Worm (Caenorhabditis elegans) whole organism, mixed stage, embryonic: Measurements from ENCODE around the gene algn-9.

ENCODE experiments used
- M03D4.4 ChIP-seq: sonication (generic microtip); optimal IDR thresholded peaks from 2 replicates; lab custom pipeline; 2017; ENCODE audit warnings: mild to moderate bottlenecking, missing genetic modification characterization, missing compliant biosample characterization
- bed-3 ChIP-seq: fragments of 200-800 bp; sonication (Bioruptor generic); optimal IDR thresholded peaks from 3 replicates; lab custom pipeline; 2018; ENCODE audit warnings: mild to moderate bottlenecking, missing genetic modification characterization, moderate library complexity, missing compliant biosample characterization
- blmp-1 ChIP-seq: fragments of 150-350 bp; optimal IDR thresholded peaks from 2 replicates; lab custom pipeline; 2014; ENCODE audit warnings: missing biosample characterization, missing genetic modification characterization
- ceh-39 ChIP-seq: fragments of 150-350 bp; optimal IDR thresholded peaks from 2 replicates; lab custom pipeline; 2014; ENCODE audit warnings: missing biosample characterization, missing genetic modification characterization
- ceh-43 ChIP-seq: fragments of 200-800 bp; sonication (Bioruptor generic); optimal IDR thresholded peaks from 2 replicates; lab custom pipeline; 2018; ENCODE audit warnings: mild to moderate bottlenecking, missing genetic modification characterization, moderate library complexity, missing compliant biosample characterization
- ceh-83 ChIP-seq: fragments of 200-800 bp; sonication (Bioruptor generic); optimal IDR thresholded peaks from 2 replicates; lab custom pipeline; 2018; ENCODE audit warnings: mild to moderate bottlenecking, missing genetic modification characterization, missing compliant biosample characterization
- ces-1 ChIP-seq: fragments of 150-350 bp; optimal IDR thresholded peaks from 2 replicates; lab custom pipeline; 2014; ENCODE audit warnings: missing biosample characterization, missing genetic modification reagents, missing genetic modification characterization
- cnd-1 ChIP-seq: fragments of 200-800 bp; sonication (Bioruptor generic); optimal IDR thresholded peaks from 2 replicates; lab custom pipeline; 2018; ENCODE audit warnings: mild to moderate bottlenecking, missing genetic modification characterization, missing compliant biosample characterization
- drap-1 ChIP-seq: fragments of 200-800 bp; sonication (Bioruptor generic); optimal IDR thresholded peaks from 3 replicates; lab custom pipeline; 2018; ENCODE audit warnings: mild to moderate bottlenecking, missing genetic modification characterization, missing compliant biosample characterization
- elt-1 ChIP-seq: sonication (generic microtip); optimal IDR thresholded peaks from 2 replicates; lab custom pipeline; 2017; ENCODE audit warnings: missing genetic modification characterization, mild to moderate bottlenecking, missing compliant biosample characterization, antibody characterized with exemption, moderate library complexity, borderline replicate concordance; ENCODE audit not compliant: insufficient read depth
- elt-3 ChIP-seq: fragments of 150-350 bp; optimal IDR thresholded peaks from 2 replicates; lab custom pipeline; 2014; ENCODE audit warnings: missing biosample characterization, missing genetic modification characterization
- flh-1 ChIP-seq: fragments of 200-800 bp; sonication (Bioruptor generic); optimal IDR thresholded peaks from 2 replicates; lab custom pipeline; 2018; ENCODE audit warnings: mild to moderate bottlenecking, missing genetic modification characterization, moderate library complexity, missing compliant biosample characterization
- ham-2 ChIP-seq: fragments of 200-800 bp; sonication (Bioruptor generic); optimal IDR thresholded peaks from 2 replicates; lab custom pipeline; 2018; ENCODE audit warnings: mild to moderate bottlenecking, missing genetic modification characterization, missing compliant biosample characterization
- hlh-1 ChIP-seq: fragments of 150-350 bp; optimal IDR thresholded peaks from 2 replicates; lab custom pipeline; 2014; ENCODE audit warnings: missing biosample characterization, missing genetic modification reagents, missing genetic modification characterization
- lin-13 ChIP-seq: fragments of 150-350 bp; optimal IDR thresholded peaks from 2 replicates; lab custom pipeline; 2014; ENCODE audit warnings: missing biosample characterization, missing genetic modification characterization
- lin-32 ChIP-seq: fragments of 200-800 bp; sonication (Bioruptor generic); optimal IDR thresholded peaks from 2 replicates; lab custom pipeline; 2018; ENCODE audit warnings: mild to moderate bottlenecking, missing genetic modification characterization, missing compliant biosample characterization
- lsy-2 ChIP-seq: fragments of 150-350 bp; optimal IDR thresholded peaks from 2 replicates; lab custom pipeline; 2014; ENCODE audit warnings: missing biosample characterization, missing genetic modification characterization
- mab-5 ChIP-seq: fragments of 150-350 bp; optimal IDR thresholded peaks from 2 replicates; lab custom pipeline; 2014; ENCODE audit warnings: missing biosample characterization, missing genetic modification characterization
- mep-1 ChIP-seq: fragments of 150-350 bp; optimal IDR thresholded peaks from 2 replicates; lab custom pipeline; 2017; ENCODE audit warnings: missing biosample characterization, missing genetic modification reagents, missing genetic modification characterization, inconsistent platforms
- mls-2 ChIP-seq: sonication (generic microtip); optimal IDR thresholded peaks from 2 replicates; lab custom pipeline; 2016; ENCODE audit warnings: mild to moderate bottlenecking, missing genetic modification characterization, moderate library complexity, missing compliant biosample characterization
- nhr-12 ChIP-seq: fragments of 150-350 bp; optimal IDR thresholded peaks from 2 replicates; lab custom pipeline; 2014; ENCODE audit warnings: missing biosample characterization, missing genetic modification characterization
- nhr-2 ChIP-seq: fragments of 150-350 bp; optimal IDR thresholded peaks from 2 replicates; lab custom pipeline; 2014; ENCODE audit warnings: missing biosample characterization, missing genetic modification characterization
- nhr-237 ChIP-seq: fragments of 150-350 bp; optimal IDR thresholded peaks from 2 replicates; lab custom pipeline; 2014; ENCODE audit warnings: missing biosample characterization, missing genetic modification characterization
- nhr-28 ChIP-seq: fragments of 150-350 bp; optimal IDR thresholded peaks from 2 replicates; lab custom pipeline; 2014; ENCODE audit warnings: missing biosample characterization, missing genetic modification characterization
- nhr-76 ChIP-seq: sonication (generic microtip); optimal IDR thresholded peaks from 2 replicates; lab custom pipeline; 2017; ENCODE audit warnings: missing biosample characterization, missing genetic modification characterization
- pha-4 ChIP-seq: fragments of 150-350 bp; optimal IDR thresholded peaks from 2 replicates; lab custom pipeline; 2018; ENCODE audit warnings: missing biosample characterization, missing genetic modification reagents, missing genetic modification characterization
- sem-2 ChIP-seq: fragments of 200-800 bp; sonication (Bioruptor generic); optimal IDR thresholded peaks from 2 replicates; lab custom pipeline; 2018; ENCODE audit warnings: mild to moderate bottlenecking, missing genetic modification characterization, missing compliant biosample characterization
- snpc-4 ChIP-seq: fragments of 150-350 bp; optimal IDR thresholded peaks from 2 replicates; lab custom pipeline; 2014; ENCODE audit warnings: missing biosample characterization, missing genetic modification characterization
- sptf-1 ChIP-seq: sonication (generic microtip); optimal IDR thresholded peaks from 2 replicates; lab custom pipeline; 2017; ENCODE audit warnings: mild to moderate bottlenecking, missing genetic modification characterization, moderate library complexity, missing compliant biosample characterization
- tbx-8 ChIP-seq: fragments of 200-800 bp; sonication (Bioruptor generic); optimal IDR thresholded peaks from 2 replicates; lab custom pipeline; 2018; ENCODE audit warnings: mild to moderate bottlenecking, missing genetic modification characterization, moderate library complexity, missing compliant biosample characterization
- unc-120 ChIP-seq: sonication (generic microtip); optimal IDR thresholded peaks from 2 replicates; lab custom pipeline; 2017; ENCODE audit warnings: missing genetic modification characterization, missing compliant biosample characterization; ENCODE audit not compliant: poor library complexity, severe bottlenecking
- unc-39 ChIP-seq: fragments of 150-350 bp; optimal IDR thresholded peaks from 2 replicates; lab custom pipeline; 2014; ENCODE audit warnings: missing biosample characterization, missing genetic modification characterization
- unc-62 ChIP-seq: fragments of 150-350 bp; optimal IDR thresholded peaks from 2 replicates; lab custom pipeline; 2014; ENCODE audit warnings: missing biosample characterization, missing genetic modification reagents, missing genetic modification characterization
- zip-8 ChIP-seq: fragments of 150-350 bp; optimal IDR thresholded peaks from 2 replicates; lab custom pipeline; 2014; ENCODE audit warnings: missing biosample characterization, missing genetic modification characterization

algn-9 gene

DNA sequence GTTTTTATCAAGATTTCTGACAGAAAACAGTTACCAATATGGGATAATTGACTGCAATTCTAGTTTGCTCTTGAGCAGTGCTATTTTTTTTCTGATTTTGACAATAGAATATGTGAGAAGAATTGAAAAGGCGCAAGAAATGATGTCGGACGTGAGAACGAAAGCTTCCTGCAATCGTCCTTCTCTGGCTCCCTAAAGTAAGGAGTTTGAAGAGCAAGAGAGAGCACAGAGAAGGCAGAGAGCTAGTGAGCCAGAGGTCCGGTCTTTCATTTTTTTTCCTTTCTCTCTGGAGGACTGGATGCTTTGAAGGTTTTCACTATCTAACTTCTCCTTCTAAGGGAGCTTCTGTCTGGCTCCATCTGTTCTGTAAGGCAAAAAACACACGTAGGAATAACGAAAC, 34.0 kb upstream of the algn-9 start:
- peak; percentile 13 for TF ChIP-seq ces-1 (GFP tag; lab: Kevin White, UChicago)
- TF ChIP-seq sptf-1 (tag; lab: Kevin White, UChicago): no peak

- TF ChIP-seq sptf-1 (tag; lab: Kevin White, UChicago) (no peak), pha-4 (no peak), nhr-2 (tag; lab: Kevin White, UChicago) (no peak), ceh-43 (GFP tag; lab: Kevin White, UChicago) (no peak), ceh-83 (GFP tag; lab: Kevin White, UChicago) (no peak), mls-2 (no peak)
These were observed 33.1 kb upstream of the algn-9 start for ce11 chrII:10550872-10551647.

- TF ChIP-seq nhr-237 (tag; lab: Kevin White, UChicago): peak; percentile 73
- no peak for TF ChIP-seq tbx-8 (GFP tag; lab: Kevin White, UChicago)
- TF ChIP-seq pha-4: peak; percentile 23
- peak; percentile 21 for TF ChIP-seq lsy-2 (tag; lab: Kevin White, UChicago)
- no peak for TF ChIP-seq lin-13 (tag; lab: Kevin White, UChicago)
- TF ChIP-seq nhr-12 (tag; lab: Kevin White, UChicago): no peak
- TF ChIP-seq unc-39: no peak
- TF ChIP-seq flh-1: no peak
- TF ChIP-seq elt-3: no peak
- TF ChIP-seq drap-1 (GFP tag; lab: Kevin White, UChicago): no peak
- peak; percentile 34 for TF ChIP-seq blmp-1 (tag; lab: Kevin White, UChicago)
- TF ChIP-seq elt-1 (tag; lab: Kevin White, UChicago): peak; percentile 44
- TF ChIP-seq cnd-1: no peak
- TF ChIP-seq ces-1 (GFP tag; lab: Kevin White, UChicago): peak; percentile 75
- TF ChIP-seq lin-32: no peak
- no peak for TF ChIP-seq ceh-39 (tag; lab: Kevin White, UChicago)
- peak; percentile 41 for TF ChIP-seq ham-2 (GFP tag; lab: Kevin White, UChicago)
- TF ChIP-seq M03D4.4: no peak
- TF ChIP-seq unc-62 (GFP tag; lab: Kevin White, UChicago): peak; percentile 32
- peak; percentile 59 for TF ChIP-seq mep-1 (tag; lab: Kevin White, UChicago)
- TF ChIP-seq mls-2: peak; percentile 9
- peak; percentile 71 for TF ChIP-seq unc-120 (tag; lab: Kevin White, UChicago)
- no peak for TF ChIP-seq mab-5 (tag; lab: Kevin White, UChicago)
- no peak for TF ChIP-seq sem-2 (GFP tag; lab: Kevin White, UChicago)
- TF ChIP-seq zip-8 (tag; lab: Kevin White, UChicago): no peak
- TF ChIP-seq nhr-2 (tag; lab: Kevin White, UChicago): peak; percentile 34
- no peak for TF ChIP-seq ceh-83 (GFP tag; lab: Kevin White, UChicago)
- TF ChIP-seq hlh-1: peak; percentile 49
- TF ChIP-seq bed-3 (GFP tag; lab: Kevin White, UChicago): no peak
- TF ChIP-seq nhr-76 (tag; lab: Kevin White, UChicago): no peak
These were observed 32.0 kb upstream of the algn-9 start for ce11 chrII:10551985-10552736.

DNA sequence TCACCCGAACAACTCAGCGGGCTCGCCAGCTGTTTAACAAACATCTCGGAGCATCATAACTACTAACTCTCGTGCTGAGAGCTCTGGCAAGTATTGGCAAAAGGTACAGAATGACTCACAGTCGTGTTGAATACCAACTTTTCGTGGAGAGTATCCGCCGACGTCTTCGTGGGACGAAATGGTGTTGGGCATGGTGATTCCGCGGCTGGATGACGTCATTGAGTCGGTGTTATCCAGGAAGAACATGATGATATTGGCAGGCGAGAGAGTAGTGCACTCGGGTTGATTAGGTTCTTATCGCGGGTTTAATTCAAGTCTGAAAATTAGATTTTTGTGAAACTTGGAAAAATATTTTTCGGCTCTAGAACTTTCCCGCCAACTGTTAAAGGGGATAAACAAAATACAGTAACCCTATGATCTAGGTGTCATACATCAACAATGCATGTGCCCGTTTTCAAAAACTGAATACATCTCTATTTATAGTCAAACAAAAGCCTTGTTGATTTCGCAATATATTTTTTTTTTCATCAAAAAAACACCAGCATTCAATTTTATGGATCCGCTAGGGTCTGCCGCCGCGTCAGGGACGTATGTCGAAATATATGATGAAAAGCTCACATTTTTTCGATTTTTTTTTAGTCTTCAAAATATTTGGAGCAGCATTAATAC, 30.6 kb upstream of the algn-9 start:
- TF ChIP-seq nhr-28 (tag; lab: Kevin White, UChicago) (no peak), pha-4 (no peak), unc-120 (tag; lab: Kevin White, UChicago) (no peak), hlh-1 (peak; percentile 15), mep-1 (tag; lab: Kevin White, UChicago) (no peak), unc-62 (GFP tag; lab: Kevin White, UChicago) (no peak), snpc-4 (tag; lab: Kevin White, UChicago) (no peak), nhr-12 (tag; lab: Kevin White, UChicago) (no peak), elt-3 (no peak), lsy-2 (tag; lab: Kevin White, UChicago) (no peak), zip-8 (tag; lab: Kevin White, UChicago) (peak; percentile 9), bed-3 (GFP tag; lab: Kevin White, UChicago) (no peak), drap-1 (GFP tag; lab: Kevin White, UChicago) (no peak)
